Fruit fly (Drosophila melanogaster) whole organism, embryonic: ENCODE results near the gene MESR3.

Experiments
- Ada2b ChIP-seq: fragments of 200-800 bp; sonication (Bioruptor generic); IDR thresholded peaks from 2 replicates; pipeline ENCODE4 v1.3.6; 2022; ENCODE audit warnings: missing biosample characterization, missing genetic modification characterization
- BEAF-32 ChIP-seq: fragments of 200-800 bp; sonication (Bioruptor generic); optimal IDR thresholded peaks from 3 replicates; lab custom pipeline; 2017; ENCODE audit warnings: missing biosample characterization, missing genetic modification characterization, mild to moderate bottlenecking, moderate library complexity, missing genetic modification reagents
- CG11456 ChIP-seq: fragments of 200-800 bp; sonication (Bioruptor generic); IDR thresholded peaks from 3 replicates; pipeline ENCODE4 v1.3.6; 2022; ENCODE audit warnings: missing biosample characterization, missing genetic modification characterization
- CG13287 ChIP-seq: fragments of 200-800 bp; sonication (Bioruptor generic); IDR thresholded peaks from 2 replicates; pipeline ENCODE4 v1.3.6; 2022; ENCODE audit warnings: missing biosample characterization, missing genetic modification characterization; ENCODE audit not compliant: partially characterized antibody
- CG15073 ChIP-seq: fragments of 200-800 bp; sonication (Bioruptor generic); optimal IDR thresholded peaks from 2 replicates; lab custom pipeline; 2016; ENCODE audit warnings: missing biosample characterization, missing genetic modification characterization
- CG1603 ChIP-seq: fragments of 200-800 bp; sonication (Bioruptor generic); optimal IDR thresholded peaks from 2 replicates; lab custom pipeline; 2019; ENCODE audit warnings: missing biosample characterization, mild to moderate bottlenecking, missing genetic modification characterization, moderate library complexity
- CG16863 ChIP-seq: fragments of 200-800 bp; sonication (Bioruptor generic); optimal IDR thresholded peaks from 3 replicates; lab custom pipeline; 2016; ENCODE audit warnings: missing biosample characterization, missing genetic modification characterization
- CG17829 ChIP-seq: fragments of 200-800 bp; optimal IDR thresholded peaks from 2 replicates; lab custom pipeline; 2019; ENCODE audit warnings: missing biosample characterization, mild to moderate bottlenecking, missing genetic modification characterization, moderate library complexity
- CG18476 ChIP-seq: fragments of 200-800 bp; sonication (Bioruptor generic); optimal IDR thresholded peaks from 2 replicates; lab custom pipeline; 2016; ENCODE audit warnings: missing biosample characterization, mild to moderate bottlenecking, missing genetic modification characterization
- CG18599 ChIP-seq: fragments of 200-800 bp; sonication (Bioruptor generic); optimal IDR thresholded peaks from 3 replicates; lab custom pipeline; 2017; ENCODE audit warnings: missing biosample characterization, missing genetic modification characterization, mild to moderate bottlenecking, moderate library complexity, missing genetic modification reagents
- CG2129 ChIP-seq: fragments of 200-800 bp; sonication (Bioruptor generic); IDR thresholded peaks from 2 replicates; pipeline ENCODE4 v1.3.6; 2022; ENCODE audit warnings: missing biosample characterization, missing genetic modification characterization; ENCODE audit not compliant: partially characterized antibody
- CG32767 ChIP-seq: fragments of 200-800 bp; sonication (Bioruptor generic); IDR thresholded peaks from 2 replicates; pipeline ENCODE4 v1.3.6; 2022; ENCODE audit warnings: missing biosample characterization, missing genetic modification characterization
- CG3407 ChIP-seq: fragments of 200-800 bp; sonication (Bioruptor generic); optimal IDR thresholded peaks from 2 replicates; lab custom pipeline; 2018; ENCODE audit warnings: missing biosample characterization, mild to moderate bottlenecking, missing genetic modification characterization
- CG34224 ChIP-seq: fragments of 200-800 bp; sonication (Bioruptor generic); IDR thresholded peaks from 3 replicates; pipeline ENCODE4 v1.3.6; 2022; ENCODE audit warnings: missing biosample characterization, missing genetic modification characterization; ENCODE audit not compliant: partially characterized antibody
- CG34422 ChIP-seq: fragments of 200-800 bp; sonication (Bioruptor generic); IDR thresholded peaks from 3 replicates; pipeline ENCODE4 v1.3.6; 2022; ENCODE audit warnings: missing biosample characterization, missing genetic modification characterization
- CG4730 ChIP-seq: fragments of 200-800 bp; sonication (Bioruptor generic); IDR thresholded peaks from 2 replicates; pipeline ENCODE4 v1.3.6; 2022; ENCODE audit warnings: missing biosample characterization, missing genetic modification characterization
- CG6272 ChIP-seq: fragments of 200-800 bp; sonication (Bioruptor generic); IDR thresholded peaks from 2 replicates; pipeline ENCODE4 v1.3.6; 2022; ENCODE audit warnings: missing biosample characterization, missing genetic modification characterization
- CG6791 ChIP-seq: fragments of 200-800 bp; sonication (Bioruptor generic); IDR thresholded peaks from 3 replicates; pipeline ENCODE4 v1.3.6; 2022; ENCODE audit warnings: missing biosample characterization, missing genetic modification characterization; ENCODE audit not compliant: partially characterized antibody
- CG9932 ChIP-seq: fragments of 200-800 bp; sonication (Bioruptor generic); IDR thresholded peaks from 2 replicates; pipeline ENCODE4 v1.3.6; 2022; ENCODE audit warnings: missing biosample characterization, missing genetic modification characterization
- Doc3 ChIP-seq: fragments of 200-800 bp; sonication (Bioruptor generic); IDR thresholded peaks from 3 replicates; pipeline ENCODE4 v1.3.6; 2022; ENCODE audit warnings: missing biosample characterization, missing genetic modification characterization; ENCODE audit not compliant: partially characterized antibody
- Ets97D ChIP-seq: fragments of 200-800 bp; sonication (Bioruptor generic); optimal IDR thresholded peaks from 3 replicates; lab custom pipeline; 2016; ENCODE audit warnings: missing biosample characterization, missing genetic modification characterization
- Fer1 ChIP-seq: fragments of 200-800 bp; sonication (Bioruptor generic); optimal IDR thresholded peaks from 2 replicates; lab custom pipeline; 2017; ENCODE audit warnings: missing biosample characterization, mild to moderate bottlenecking, missing genetic modification characterization
- Fer3 ChIP-seq: fragments of 200-800 bp; sonication (Bioruptor generic); optimal IDR thresholded peaks from 2 replicates; lab custom pipeline; 2018; ENCODE audit warnings: missing biosample characterization, mild to moderate bottlenecking, missing genetic modification characterization, moderate library complexity
- HHEX ChIP-seq: fragments of 200-800 bp; sonication (Bioruptor generic); optimal IDR thresholded peaks from 3 replicates; lab custom pipeline; 2017; ENCODE audit warnings: missing biosample characterization, mild to moderate bottlenecking, missing genetic modification characterization, missing genetic modification reagents
- HmgZ ChIP-seq: fragments of 200-800 bp; sonication (Bioruptor generic); optimal IDR thresholded peaks from 2 replicates; lab custom pipeline; 2018; ENCODE audit warnings: missing biosample characterization, mild to moderate bottlenecking, missing genetic modification characterization
- Hmr ChIP-seq: fragments of 200-800 bp; sonication (Bioruptor generic); optimal IDR thresholded peaks from 3 replicates; lab custom pipeline; 2017; ENCODE audit warnings: mild to moderate bottlenecking, missing biosample characterization, missing genetic modification reagents, missing genetic modification characterization
- Meics ChIP-seq: fragments of 200-800 bp; sonication (Bioruptor generic); optimal IDR thresholded peaks from 2 replicates; lab custom pipeline; 2017; ENCODE audit warnings: missing biosample characterization, mild to moderate bottlenecking, missing genetic modification characterization
- Pdp1 ChIP-seq, 2 experiments: fragments of 200-800 bp; sonication (Bioruptor generic); optimal IDR thresholded peaks; 3 replicates each; lab custom pipeline; 2016; ENCODE audit warnings: missing biosample characterization in 2 of 2, missing genetic modification characterization in 2 of 2, mild to moderate bottlenecking in 1 of 2, moderate library complexity in 1 of 2
- Rfx ChIP-seq: fragments of 200-800 bp; sonication (Bioruptor generic); IDR thresholded peaks from 2 replicates; pipeline ENCODE4 v1.3.6; 2022; ENCODE audit warnings: missing biosample characterization, missing genetic modification characterization
- ac ChIP-seq: fragments of 200-800 bp; sonication (Bioruptor generic); optimal IDR thresholded peaks from 3 replicates; lab custom pipeline; 2017; ENCODE audit warnings: missing biosample characterization, mild to moderate bottlenecking, missing genetic modification characterization
- al ChIP-seq: fragments of 200-800 bp; sonication (Bioruptor generic); IDR thresholded peaks from 2 replicates; pipeline ENCODE4 v1.3.6; 2022; ENCODE audit warnings: missing biosample characterization, missing genetic modification characterization
- bab2 ChIP-seq: fragments of 200-800 bp; sonication (Bioruptor generic); optimal IDR thresholded peaks from 2 replicates; lab custom pipeline; 2016; ENCODE audit warnings: missing biosample characterization, missing genetic modification characterization
- bbx ChIP-seq: fragments of 200-800 bp; sonication (Bioruptor generic); IDR thresholded peaks from 2 replicates; pipeline ENCODE4 v1.3.6; 2022; ENCODE audit warnings: missing biosample characterization, missing genetic modification characterization; ENCODE audit not compliant: partially characterized antibody
- btn ChIP-seq: fragments of 200-800 bp; sonication (Bioruptor generic); optimal IDR thresholded peaks from 2 replicates; lab custom pipeline; 2016; ENCODE audit warnings: missing biosample characterization, missing genetic modification characterization
- corto ChIP-seq: fragments of 200-800 bp; sonication (Bioruptor generic); optimal IDR thresholded peaks from 2 replicates; lab custom pipeline; 2016; ENCODE audit warnings: missing biosample characterization, mild to moderate bottlenecking, missing genetic modification characterization, moderate library complexity
- dm ChIP-seq: fragments of 200-800 bp; sonication (Bioruptor generic); optimal IDR thresholded peaks from 3 replicates; lab custom pipeline; 2016; ENCODE audit warnings: missing biosample characterization, missing genetic modification characterization
- dmrt99B ChIP-seq: fragments of 200-800 bp; sonication (Bioruptor generic); optimal IDR thresholded peaks from 2 replicates; lab custom pipeline; 2018; ENCODE audit warnings: missing biosample characterization, mild to moderate bottlenecking, missing genetic modification characterization, moderate library complexity
- eyg ChIP-seq: fragments of 200-800 bp; sonication (Bioruptor generic); optimal IDR thresholded peaks from 3 replicates; lab custom pipeline; 2016; ENCODE audit warnings: missing biosample characterization, missing genetic modification characterization
- fd64A ChIP-seq: fragments of 200-800 bp; sonication (Bioruptor generic); optimal IDR thresholded peaks from 3 replicates; lab custom pipeline; 2018; ENCODE audit warnings: missing biosample characterization, mild to moderate bottlenecking, missing genetic modification characterization
- gcm2 ChIP-seq: fragments of 200-800 bp; sonication (Bioruptor generic); optimal IDR thresholded peaks from 2 replicates; lab custom pipeline; 2016; ENCODE audit warnings: missing biosample characterization, missing genetic modification characterization
- insv ChIP-seq, 2 experiments: fragments of 200-800 bp; sonication (Bioruptor generic); optimal IDR thresholded peaks; 3 replicates each; lab custom pipeline; 2016 to 2018; ENCODE audit warnings: missing biosample characterization in 2 of 2, missing genetic modification characterization in 2 of 2
- odd ChIP-seq: fragments of 200-800 bp; sonication (Bioruptor generic); optimal IDR thresholded peaks from 2 replicates; lab custom pipeline; 2017; ENCODE audit warnings: missing biosample characterization, mild to moderate bottlenecking, missing genetic modification characterization
- row ChIP-seq: fragments of 200-800 bp; sonication (Bioruptor generic); IDR thresholded peaks from 3 replicates; pipeline ENCODE4 v1.3.6; 2022; ENCODE audit warnings: missing biosample characterization, missing genetic modification characterization
- sens ChIP-seq: fragments of 200-800 bp; sonication (Bioruptor generic); peaks from one replicate; lab custom pipeline; 2016; ENCODE audit warnings: missing biosample characterization, missing genetic modification characterization
- slp2 ChIP-seq: fragments of 200-800 bp; sonication (Bioruptor generic); optimal IDR thresholded peaks from 2 replicates; lab custom pipeline; 2016; ENCODE audit warnings: missing biosample characterization, missing genetic modification characterization
- sqz ChIP-seq: fragments of 200-800 bp; sonication (Bioruptor generic); optimal IDR thresholded peaks from 3 replicates; lab custom pipeline; 2018; ENCODE audit warnings: missing biosample characterization, mild to moderate bottlenecking, missing genetic modification characterization
- sug ChIP-seq: fragments of 200-800 bp; optimal IDR thresholded peaks from 2 replicates; lab custom pipeline; 2019; ENCODE audit warnings: missing biosample characterization, mild to moderate bottlenecking, missing genetic modification characterization, moderate library complexity
- ttk ChIP-seq: fragments of 200-800 bp; sonication (Bioruptor generic); IDR thresholded peaks from 2 replicates; pipeline ENCODE4 v2.1.2; 2022; ENCODE audit warnings: missing biosample characterization, missing genetic modification characterization
- unc-4 ChIP-seq: fragments of 200-800 bp; sonication (Bioruptor generic); IDR thresholded peaks from 2 replicates; pipeline ENCODE4 v1.3.6; 2022; ENCODE audit warnings: missing biosample characterization, missing genetic modification characterization; ENCODE audit not compliant: partially characterized antibody
- vvl ChIP-seq: fragments of 200-800 bp; sonication (Bioruptor generic); IDR thresholded peaks from 2 replicates; pipeline ENCODE4 v1.3.6; 2022; ENCODE audit warnings: missing biosample characterization, missing genetic modification characterization
- zfh2 ChIP-seq: fragments of 200-800 bp; sonication (Bioruptor generic); optimal IDR thresholded peaks from 2 replicates; lab custom pipeline; 2016; ENCODE audit warnings: missing biosample characterization, missing genetic modification characterization

The MESR3 gene

dm6 chr2L:18689376-18689775 is 72.3 kb downstream of the MESR3 start, which contains the start of gene CG10336:
Gene CG10336 (plus strand): TSS chr2L:18689528.
- TF ChIP-seq slp2 (GFP tag; lab: Kevin White, UChicago) (no peak), bbx (GFP tag; lab: Robert Waterston, UW) (peak; percentile 42; the same call in 1 of the 2 replicates), insv (GFP tag; optimal IDR thresholded peaks at IDR 0.05; lab: Kevin White, UChicago) (no peak), odd (GFP tag; lab: Kevin White, UChicago) (no peak), HmgZ (peak; percentile 6), CG1603 (tag; lab: Kevin White, UChicago) (peak; percentile 17), al (GFP tag; lab: Robert Waterston, UW) (no peak), CG9932 (GFP tag; lab: Robert Waterston, UW) (peak; percentile 36; the same call in 1 of the 2 replicates), dmrt99B (tag; lab: Kevin White, UChicago) (no peak), CG11456 (no peak), CG15073 (GFP tag; lab: Kevin White, UChicago) (no peak), CG18599 (no peak), eyg (GFP tag; lab: Kevin White, UChicago) (no peak), CG34224 (GFP tag; lab: Robert Waterston, UW) (peak; percentile 47), Meics (GFP tag; lab: Kevin White, UChicago) (no peak), sens (no peak), CG6791 (GFP tag; lab: Robert Waterston, UW) (peak; percentile 56; the same call in 2 of the 3 replicates), vvl (GFP tag; lab: Robert Waterston, UW) (peak; percentile 48), Ets97D (GFP tag; lab: Kevin White, UChicago) (peak; percentile 9), HHEX (GFP tag; lab: Kevin White, UChicago) (no peak), unc-4 (GFP tag; lab: Robert Waterston, UW) (peak; percentile 39; the same call in 1 of the 2 replicates), dm (GFP tag; lab: Kevin White, UChicago) (no peak), ac (no peak), sqz (GFP tag; lab: Kevin White, UChicago) (peak; percentile 33), Pdp1 (GFP tag; optimal IDR thresholded peaks at IDR 0.05; lab: Kevin White, UChicago) (peak in 1 of 2 experiments; percentile 100), CG16863 (no peak), CG4730 (GFP tag; lab: Robert Waterston, UW) (no peak), Doc3 (GFP tag; lab: Robert Waterston, UW) (peak; percentile 54), row (GFP tag; lab: Robert Waterston, UW) (peak; percentile 74), zfh2 (GFP tag; lab: Kevin White, UChicago) (no peak), CG13287 (GFP tag; lab: Robert Waterston, UW) (peak; percentile 60), CG34422 (GFP tag; lab: Robert Waterston, UW) (no peak), ttk (GFP tag; lab: Robert Waterston, UW) (no peak), CG18476 (no peak), fd64A (no peak), CG17829 (tag; lab: Kevin White, UChicago) (no peak), sug (tag; lab: Kevin White, UChicago) (peak; percentile 34), btn (no peak), CG3407 (GFP tag; lab: Kevin White, UChicago) (no peak), Hmr (GFP tag; lab: Kevin White, UChicago) (no peak), CG6272 (GFP tag; lab: Robert Waterston, UW) (no peak), Fer1 (GFP tag; lab: Kevin White, UChicago) (no peak), gcm2 (GFP tag; lab: Kevin White, UChicago) (no peak), Ada2b (GFP tag; lab: Robert Waterston, UW) (no peak), bab2 (no peak), CG2129 (GFP tag; lab: Robert Waterston, UW) (peak; percentile 42), Fer3 (no peak), CG32767 (GFP tag; lab: Robert Waterston, UW) (no peak), corto (no peak), BEAF-32 (peak; percentile 16), Rfx (GFP tag; lab: Robert Waterston, UW) (peak; percentile 18; the same call in 1 of the 2 replicates)
